Worm (Caenorhabditis elegans): Measurements from ENCODE around the gene srw-124.
"Not testable (repeated sequence)": the region's sequence is repeated elsewhere in the genome, so short reads cannot be mapped to it uniquely, and the experiment has no call there.

Gene srw-124

ce11 chrV:2971307-2971999 lies 4.9 kb upstream of the srw-124 start, which contains the start of gene srw-129:
Gene srw-129 (plus strand): TSS chrV:2971949.
- TF ChIP-seq elt-1 (tag; optimal IDR thresholded peaks at IDR 0.05; ENCODE audit: borderline replicate concordance, insufficient read depth) (no peak), mab-5 (tag; optimal IDR thresholded peaks at IDR 0.05) (no peak), elt-3 (tag; optimal IDR thresholded peaks at IDR 0.05) (no peak)

- not testable (repeated sequence) for TF ChIP-seq bed-3 (GFP tag; optimal IDR thresholded peaks at IDR 0.05); pha-4 (tag; optimal IDR thresholded peaks at IDR 0.05); tbx-8 (GFP tag; optimal IDR thresholded peaks at IDR 0.05)
Measured at ce11 chrV:2975285-2975684, 1.1 kb upstream of the srw-124 start, which contains the start of gene srw-123. Gene srw-123 (minus strand): TSS chrV:2975385.

- no peak for TF ChIP-seq nhr-237 (tag; optimal IDR thresholded peaks at IDR 0.05)
- no peak for TF ChIP-seq ceh-39 (tag; optimal IDR thresholded peaks at IDR 0.05)
- no peak for TF ChIP-seq sem-2 (GFP tag; optimal IDR thresholded peaks at IDR 0.05)
- TF ChIP-seq unc-62 (GFP tag; optimal IDR thresholded peaks at IDR 0.05), result no peak
- no peak for TF ChIP-seq cnd-1 (tag; optimal IDR thresholded peaks at IDR 0.05)
- no peak for TF ChIP-seq M03D4.4 (tag; optimal IDR thresholded peaks at IDR 0.05)
- TF ChIP-seq lin-13 (tag; optimal IDR thresholded peaks at IDR 0.05), result no peak
- TF ChIP-seq snpc-4 (tag; optimal IDR thresholded peaks at IDR 0.05), result no peak
- no peak for TF ChIP-seq flh-1 (GFP tag; optimal IDR thresholded peaks at IDR 0.05)
- TF ChIP-seq unc-120 (tag; optimal IDR thresholded peaks at IDR 0.05; ENCODE audit: poor library complexity, severe bottlenecking), result no peak
- no peak for TF ChIP-seq unc-39 (tag; optimal IDR thresholded peaks at IDR 0.05)
- TF ChIP-seq nhr-28 (tag; optimal IDR thresholded peaks at IDR 0.05), result no peak
- TF ChIP-seq ham-2 (GFP tag; optimal IDR thresholded peaks at IDR 0.05), result no peak
- no peak for TF ChIP-seq ces-1 (GFP tag; optimal IDR thresholded peaks at IDR 0.05)
- no peak for TF ChIP-seq tbx-8 (GFP tag; optimal IDR thresholded peaks at IDR 0.05)
- no peak for TF ChIP-seq ceh-83 (GFP tag; optimal IDR thresholded peaks at IDR 0.05)
- no peak for TF ChIP-seq nhr-76 (tag; optimal IDR thresholded peaks at IDR 0.05)
- no peak for TF ChIP-seq mls-2 (tag; optimal IDR thresholded peaks at IDR 0.05)
- TF ChIP-seq bed-3 (GFP tag; optimal IDR thresholded peaks at IDR 0.05), result no peak
Measured at ce11 chrV:2979978-2980377, 3.6 kb downstream of the srw-124 start, which contains the start of gene srw-118. Gene srw-118 (minus strand): TSS chrV:2980078.

ce11 chrV:2983351-2983750 lies 7.0 kb downstream of the srw-124 start, which contains the start of gene srw-117:
Gene srw-117 (minus strand): TSS chrV:2983451.
- TF ChIP-seq pha-4 (tag; optimal IDR thresholded peaks at IDR 0.05), result no peak
- no peak for TF ChIP-seq mab-5 (tag; optimal IDR thresholded peaks at IDR 0.05)
- no peak for TF ChIP-seq mep-1 (tag; optimal IDR thresholded peaks at IDR 0.05)
- no peak for TF ChIP-seq ceh-39 (tag; optimal IDR thresholded peaks at IDR 0.05)
- no peak for TF ChIP-seq unc-120 (tag; optimal IDR thresholded peaks at IDR 0.05; ENCODE audit: poor library complexity, severe bottlenecking)
- no peak for TF ChIP-seq cnd-1 (tag; optimal IDR thresholded peaks at IDR 0.05)
- TF ChIP-seq blmp-1 (tag; optimal IDR thresholded peaks at IDR 0.05), result no peak
- no peak for TF ChIP-seq lsy-2 (tag; optimal IDR thresholded peaks at IDR 0.05)
- TF ChIP-seq sptf-1 (tag; optimal IDR thresholded peaks at IDR 0.05), result no peak
- TF ChIP-seq mls-2 (tag; optimal IDR thresholded peaks at IDR 0.05), result no peak
- TF ChIP-seq zip-8 (tag; optimal IDR thresholded peaks at IDR 0.05), result no peak
- TF ChIP-seq unc-62 (GFP tag; optimal IDR thresholded peaks at IDR 0.05), result no peak
- no peak for TF ChIP-seq ceh-83 (GFP tag; optimal IDR thresholded peaks at IDR 0.05)

ce11 chrV:2985309-2985708 lies 8.9 kb downstream of the srw-124 start, which contains the start of gene srw-139:
Gene srw-139 (minus strand): TSS chrV:2985409.
- TF ChIP-seq sptf-1 (tag; optimal IDR thresholded peaks at IDR 0.05), result no peak
- TF ChIP-seq mep-1 (tag; optimal IDR thresholded peaks at IDR 0.05), result no peak
- TF ChIP-seq cnd-1 (tag; optimal IDR thresholded peaks at IDR 0.05), result no peak
- no peak for TF ChIP-seq ceh-39 (tag; optimal IDR thresholded peaks at IDR 0.05)
- no peak for TF ChIP-seq lin-32 (GFP tag; optimal IDR thresholded peaks at IDR 0.05)
- TF ChIP-seq nhr-237 (tag; optimal IDR thresholded peaks at IDR 0.05), result no peak
- TF ChIP-seq blmp-1 (tag; optimal IDR thresholded peaks at IDR 0.05), result no peak
- no peak for TF ChIP-seq nhr-12 (tag; optimal IDR thresholded peaks at IDR 0.05)
- TF ChIP-seq unc-39 (tag; optimal IDR thresholded peaks at IDR 0.05), result no peak
- TF ChIP-seq lin-13 (tag; optimal IDR thresholded peaks at IDR 0.05), result no peak
- TF ChIP-seq ces-1 (GFP tag; optimal IDR thresholded peaks at IDR 0.05), result no peak
- TF ChIP-seq pha-4 (tag; optimal IDR thresholded peaks at IDR 0.05), result no peak
- TF ChIP-seq ztf-11 (tag; optimal IDR thresholded peaks at IDR 0.05), result no peak
- no peak for TF ChIP-seq zip-8 (tag; optimal IDR thresholded peaks at IDR 0.05)
- no peak for TF ChIP-seq flh-1 (GFP tag; optimal IDR thresholded peaks at IDR 0.05)
- TF ChIP-seq unc-120 (tag; optimal IDR thresholded peaks at IDR 0.05; ENCODE audit: poor library complexity, severe bottlenecking), result no peak
- TF ChIP-seq ceh-43 (GFP tag; optimal IDR thresholded peaks at IDR 0.05), result no peak
- no peak for TF ChIP-seq nhr-2 (tag; optimal IDR thresholded peaks at IDR 0.05)
- TF ChIP-seq M03D4.4 (tag; optimal IDR thresholded peaks at IDR 0.05), result no peak
- no peak for TF ChIP-seq nhr-76 (tag; optimal IDR thresholded peaks at IDR 0.05)

All from whole organism, mixed stage, embryonic.